Fruit fly (Drosophila melanogaster): ENCODE measurements around the gene CG34133.
"Not testable (repeated sequence)": the region's sequence is repeated elsewhere in the genome, so short reads cannot be mapped to it uniquely, and the experiment has no call there.

CG34133 gene

dm6 chr3R:29907601-29908175 lies 38.5 kb downstream of the CG34133 start, which contains the start of gene CG31036:
Gene CG31036, plus strand, starts transcription at chr3R:29908107.
- TF ChIP-seq toe (GFP tag; optimal IDR thresholded peaks at IDR 0.05) (no peak), kay (GFP tag; ENCODE audit: borderline replicate concordance) (no peak), CG5204 (GFP tag; optimal IDR thresholded peaks at IDR 0.05) (no peak), CG7101 (tag; optimal IDR thresholded peaks at IDR 0.05) (no peak), cic (GFP tag; optimal IDR thresholded peaks at IDR 0.05) (no peak), Crg-1 (GFP tag; optimal IDR thresholded peaks at IDR 0.05) (no peak), ovo (GFP tag; optimal IDR thresholded peaks at IDR 0.05) (no peak), CG12768 (GFP tag; optimal IDR thresholded peaks at IDR 0.05) (no peak), Clk (GFP tag; optimal IDR thresholded peaks at IDR 0.05) (no peak), CG33017 (tag; optimal IDR thresholded peaks at IDR 0.05) (no peak), tj (GFP tag; optimal IDR thresholded peaks at IDR 0.05) (no peak), CG11617 (GFP tag; optimal IDR thresholded peaks at IDR 0.05) (no peak), Mnt (GFP tag; optimal IDR thresholded peaks at IDR 0.05) (no peak), CG1620 (GFP tag; optimal IDR thresholded peaks at IDR 0.05) (no peak), Hr96 (GFP tag; optimal IDR thresholded peaks at IDR 0.05) (no peak), CG14711 (tag; optimal IDR thresholded peaks at IDR 0.05) (no peak), cnc (optimal IDR thresholded peaks at IDR 0.05) (no peak), pad (GFP tag; optimal IDR thresholded peaks at IDR 0.05) (no peak), bab1 (GFP tag; optimal IDR thresholded peaks at IDR 0.05) (no peak)

- TF ChIP-seq CG12768 (GFP tag; optimal IDR thresholded peaks at IDR 0.05) (no peak), cic (GFP tag; optimal IDR thresholded peaks at IDR 0.05) (no peak), Hr96 (GFP tag; optimal IDR thresholded peaks at IDR 0.05) (no peak), ovo (GFP tag; optimal IDR thresholded peaks at IDR 0.05) (no peak), cnc (optimal IDR thresholded peaks at IDR 0.05) (no peak), CG5204 (GFP tag; optimal IDR thresholded peaks at IDR 0.05) (no peak), CG1620 (GFP tag; optimal IDR thresholded peaks at IDR 0.05) (no peak), CG14711 (tag; optimal IDR thresholded peaks at IDR 0.05) (no peak), CG7045 (GFP tag; optimal IDR thresholded peaks at IDR 0.05) (no peak), bab1 (GFP tag; optimal IDR thresholded peaks at IDR 0.05) (no peak)
Observed at dm6 chr3R:29914246-29914645, 45.1 kb downstream of the CG34133 start, which contains the start of gene Capa. Gene Capa, minus strand, starts transcription at chr3R:29914346.

dm6 chr3R:29920189-29920588 lies 51.0 kb downstream of the CG34133 start, which contains the start of gene trp:
Gene trp, minus strand, starts transcription at chr3R:29920289.
- no peak for TF ChIP-seq tj (GFP tag; optimal IDR thresholded peaks at IDR 0.05)
- TF ChIP-seq bab1 (GFP tag; optimal IDR thresholded peaks at IDR 0.05) = no peak
- TF ChIP-seq Crg-1 (GFP tag; optimal IDR thresholded peaks at IDR 0.05) = no peak
- TF ChIP-seq CG7101 (tag; optimal IDR thresholded peaks at IDR 0.05) = no peak
- TF ChIP-seq cnc (optimal IDR thresholded peaks at IDR 0.05) = no peak
- no peak for TF ChIP-seq pad (GFP tag; optimal IDR thresholded peaks at IDR 0.05)
- TF ChIP-seq kay (GFP tag; ENCODE audit: borderline replicate concordance) = no peak
- no peak for TF ChIP-seq ovo (GFP tag; optimal IDR thresholded peaks at IDR 0.05)
- no peak for TF ChIP-seq toe (GFP tag; optimal IDR thresholded peaks at IDR 0.05)

dm6 chr3R:29921916-29922315 lies 52.8 kb downstream of the CG34133 start, which contains the start of gene Jon99Ciii:
Gene Jon99Ciii, plus strand, starts transcription at chr3R:29922216.
- TF ChIP-seq CG1620, CG7045, toe (GFP tag; optimal IDR thresholded peaks at IDR 0.05): not testable (repeated sequence)

- TF ChIP-seq tj, CG12768, CG11617 (GFP tag; optimal IDR thresholded peaks at IDR 0.05): not testable (repeated sequence)
Observed at dm6 chr3R:29924515-29924914, 55.4 kb downstream of the CG34133 start, which contains the start of gene Jon99Cii. Gene Jon99Cii, minus strand, starts transcription at chr3R:29924615.
